Fruit fly (Drosophila melanogaster): ENCODE measurements around the gene kirre.
A peak's percentile ranks its signal among the peaks of the same experiment; 100 is the strongest.

The kirre gene

dm6 chrX:2786553-2787118, 46.5 kb downstream of the kirre start (continued):
- TF ChIP-seq CG8632 (GFP tag; optimal IDR thresholded peaks at IDR 0.05) (peak; percentile 93), Met (GFP tag; optimal IDR thresholded peaks at IDR 0.05) (peak; percentile 89), Ets21C (GFP tag; optimal IDR thresholded peaks at IDR 0.05) (peak; percentile 88), acj6 (GFP tag; optimal IDR thresholded peaks at IDR 0.05) (peak; percentile 93), CG34406 (GFP tag; optimal IDR thresholded peaks at IDR 0.05) (peak; percentile 92), fd85E (GFP tag; optimal IDR thresholded peaks at IDR 0.05) (peak; percentile 81), Smox (GFP tag; optimal IDR thresholded peaks at IDR 0.05) (peak; percentile 85), salr (GFP tag; optimal IDR thresholded peaks at IDR 0.05) (peak; percentile 76 to 78), Gug (GFP tag; IDR thresholded peaks at IDR 0.05) (peak; percentile 95), lz (GFP tag; optimal IDR thresholded peaks at IDR 0.05) (peak; percentile 90), CG15336 (GFP tag; IDR thresholded peaks at IDR 0.05) (peak; percentile 93), CG3032 (tag; optimal IDR thresholded peaks at IDR 0.05) (peak; percentile 82), CG16779 (tag; optimal IDR thresholded peaks at IDR 0.05) (peak; percentile 75), CG6854 (GFP tag; optimal IDR thresholded peaks at IDR 0.05) (peak; percentile 71), esn (GFP tag; optimal IDR thresholded peaks at IDR 0.05) (peak; percentile 91), Eip78C (GFP tag) (peak; percentile 98), Sox14 (GFP tag; optimal IDR thresholded peaks at IDR 0.05) (peak; percentile 91)

DNA sequence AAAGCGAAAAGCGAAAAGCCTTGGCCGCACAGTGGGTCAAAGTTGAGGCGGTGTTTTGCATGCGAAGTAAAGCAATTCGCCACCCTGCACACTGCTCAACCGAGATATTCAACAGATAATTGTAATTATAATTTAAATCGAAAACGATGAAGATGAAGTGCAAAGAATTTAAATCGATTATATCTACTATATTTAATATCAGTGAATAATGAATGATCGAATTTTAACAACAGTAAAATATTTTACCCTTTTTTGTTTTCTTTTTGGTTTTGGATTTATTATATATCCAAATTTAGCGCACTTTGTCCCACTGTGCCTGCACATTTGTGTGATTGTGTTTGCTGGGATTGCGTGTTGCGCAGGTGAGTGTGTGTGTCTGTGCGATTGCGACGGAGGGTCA, 47.1 kb downstream of the kirre start:
- peak; percentile 92 for TF ChIP-seq CG3032 (tag; optimal IDR thresholded peaks at IDR 0.05)
- TF ChIP-seq lz (GFP tag; optimal IDR thresholded peaks at IDR 0.05): peak; percentile 94
- peak; percentile 91 for TF ChIP-seq Sox15 (GFP tag; optimal IDR thresholded peaks at IDR 0.05)
- peak; percentile 92 for TF ChIP-seq achi (GFP tag; optimal IDR thresholded peaks at IDR 0.05)
- TF ChIP-seq CG10631 (GFP tag; optimal IDR thresholded peaks at IDR 0.05): peak; percentile 92
- peak; percentile 92 for TF ChIP-seq CG16779 (tag; optimal IDR thresholded peaks at IDR 0.05)
- TF ChIP-seq CG11294 (GFP tag; IDR thresholded peaks at IDR 0.05): peak; percentile 89
- peak; percentile 95 for TF ChIP-seq Hr4 (GFP tag; optimal IDR thresholded peaks at IDR 0.05)
- TF ChIP-seq eg (GFP tag; IDR thresholded peaks at IDR 0.05): peak; percentile 87
- TF ChIP-seq Eip75B (GFP tag; optimal IDR thresholded peaks at IDR 0.05): peak; percentile 94
- peak; percentile 91 for TF ChIP-seq dac (GFP tag; optimal IDR thresholded peaks at IDR 0.05)
- TF ChIP-seq fd59A (GFP tag; optimal IDR thresholded peaks at IDR 0.05): peak; percentile 94
- peak; percentile 83 for TF ChIP-seq Gug (GFP tag; IDR thresholded peaks at IDR 0.05)
- peak; percentile 88 for TF ChIP-seq Sox102F (GFP tag; optimal IDR thresholded peaks at IDR 0.05)
- TF ChIP-seq net (GFP tag; optimal IDR thresholded peaks at IDR 0.05): peak; percentile 93
- peak; percentile 92 for TF ChIP-seq CG11762 (GFP tag; optimal IDR thresholded peaks at IDR 0.05; ENCODE audit: insufficient read depth)
- TF ChIP-seq Eip93F (GFP tag; optimal IDR thresholded peaks at IDR 0.05): peak; percentile 66
- peak; percentile 89 for TF ChIP-seq CG6163 (GFP tag; IDR thresholded peaks at IDR 0.05)
- TF ChIP-seq CG11902 (GFP tag; optimal IDR thresholded peaks at IDR 0.05): peak; percentile 88
- peak; percentile 89 for TF ChIP-seq Hr39 (GFP tag; optimal IDR thresholded peaks at IDR 0.05)
- TF ChIP-seq fkh (GFP tag; optimal IDR thresholded peaks at IDR 0.05): peak; percentile 33
- peak; percentile 96 for TF ChIP-seq svp (GFP tag)
- TF ChIP-seq CG9139 (GFP tag; optimal IDR thresholded peaks at IDR 0.05): peak; percentile 79
- TF ChIP-seq CG6808 (GFP tag; optimal IDR thresholded peaks at IDR 0.05): peak; percentile 89
- TF ChIP-seq CG3919 (GFP tag; optimal IDR thresholded peaks at IDR 0.05): peak; percentile 91
- peak; percentile 78 to 83 for TF ChIP-seq salr (GFP tag; optimal IDR thresholded peaks at IDR 0.05)
- TF ChIP-seq cyc (GFP tag; optimal IDR thresholded peaks at IDR 0.05): peak; percentile 88
- peak; percentile 92 for TF ChIP-seq ss (GFP tag; optimal IDR thresholded peaks at IDR 0.05)
- peak; percentile 79 for TF ChIP-seq Ets21C (GFP tag; optimal IDR thresholded peaks at IDR 0.05)
- TF ChIP-seq esn (GFP tag; optimal IDR thresholded peaks at IDR 0.05): peak; percentile 92
- TF ChIP-seq CG32006 (GFP tag; optimal IDR thresholded peaks at IDR 0.05): peak; percentile 97
- no peak for TF ChIP-seq Hr38 (GFP tag; optimal IDR thresholded peaks at IDR 0.05)
- peak; percentile 60 for TF ChIP-seq vri (GFP tag; optimal IDR thresholded peaks at IDR 0.05)
- TF ChIP-seq CG7368 (GFP tag; optimal IDR thresholded peaks at IDR 0.05): peak; percentile 88
- peak; percentile 78 for TF ChIP-seq Lpt (GFP tag; optimal IDR thresholded peaks at IDR 0.05)
- peak; percentile 95 for TF ChIP-seq CG34406 (GFP tag; optimal IDR thresholded peaks at IDR 0.05)
- TF ChIP-seq Eip78C (GFP tag): peak; percentile 98
- peak; percentile 86 for TF ChIP-seq Smox (GFP tag; optimal IDR thresholded peaks at IDR 0.05)
- peak; percentile 91 for TF ChIP-seq CG4318 (GFP tag; optimal IDR thresholded peaks at IDR 0.05)
- TF ChIP-seq CG8119 (GFP tag; IDR thresholded peaks at IDR 0.05): peak; percentile 96
- peak; percentile 91 for TF ChIP-seq spab (GFP tag; optimal IDR thresholded peaks at IDR 0.05)
- TF ChIP-seq CG6792 (GFP tag; optimal IDR thresholded peaks at IDR 0.05): peak; percentile 89

Data from whole organism, prepupa.